Fruit fly (Drosophila melanogaster) whole organism, adult: ENCODE results near the gene Mical.

Source experiments
- CG11617 ChIP-seq: fragments of 200-800 bp; sonication (Bioruptor generic); optimal IDR thresholded peaks from 2 replicates; lab custom pipeline; 2017; ENCODE audit warnings: mild to moderate bottlenecking, missing biosample characterization, missing genetic modification reagents, missing genetic modification characterization
- CG12768 ChIP-seq: fragments of 200-800 bp; sonication (Bioruptor generic); optimal IDR thresholded peaks from 2 replicates; lab custom pipeline; 2017; ENCODE audit warnings: missing biosample characterization, missing genetic modification characterization, mild to moderate bottlenecking, moderate library complexity, missing genetic modification reagents
- CG14711 ChIP-seq: fragments of 200-800 bp; sonication (Bioruptor generic); optimal IDR thresholded peaks from 2 replicates; lab custom pipeline; 2018; ENCODE audit warnings: missing biosample characterization, mild to moderate bottlenecking, missing genetic modification characterization, moderate library complexity
- CG1620 ChIP-seq: fragments of 200-800 bp; sonication (Bioruptor generic); optimal IDR thresholded peaks from 2 replicates; lab custom pipeline; 2016; ENCODE audit warnings: missing biosample characterization, missing genetic modification characterization
- CG33017 ChIP-seq: fragments of 200-800 bp; sonication (Bioruptor generic); optimal IDR thresholded peaks from 2 replicates; lab custom pipeline; 2018; ENCODE audit warnings: missing biosample characterization, mild to moderate bottlenecking, missing genetic modification characterization, moderate library complexity
- CG5204 ChIP-seq: fragments of 200-800 bp; sonication (Bioruptor generic); optimal IDR thresholded peaks from 2 replicates; lab custom pipeline; 2016; ENCODE audit warnings: missing biosample characterization, missing genetic modification characterization
- CG7045 ChIP-seq: fragments of 200-800 bp; sonication (Bioruptor generic); optimal IDR thresholded peaks from 2 replicates; lab custom pipeline; 2017; ENCODE audit warnings: missing biosample characterization, mild to moderate bottlenecking, missing genetic modification characterization
- CG7101 ChIP-seq: fragments of 200-800 bp; sonication (Bioruptor generic); optimal IDR thresholded peaks from 2 replicates; lab custom pipeline; 2018; ENCODE audit warnings: missing biosample characterization, mild to moderate bottlenecking, missing genetic modification characterization, moderate library complexity
- Clk ChIP-seq: fragments of 200-800 bp; sonication (Bioruptor generic); optimal IDR thresholded peaks from 2 replicates; lab custom pipeline; 2017; ENCODE audit warnings: missing biosample characterization, missing genetic modification characterization
- Crg-1 ChIP-seq: fragments of 200-800 bp; sonication (Bioruptor generic); optimal IDR thresholded peaks from 2 replicates; lab custom pipeline; 2016; ENCODE audit warnings: missing biosample characterization, missing genetic modification characterization
- Hr96 ChIP-seq: fragments of 200-800 bp; sonication (Bioruptor generic); optimal IDR thresholded peaks from 2 replicates; lab custom pipeline; 2016; ENCODE audit warnings: missing biosample characterization, missing genetic modification characterization
- Mnt ChIP-seq: fragments of 200-800 bp; sonication (Bioruptor generic); optimal IDR thresholded peaks from 2 replicates; lab custom pipeline; 2016; ENCODE audit warnings: missing biosample characterization, mild to moderate bottlenecking, missing genetic modification characterization
- bab1 ChIP-seq: fragments of 200-800 bp; sonication (Bioruptor generic); optimal IDR thresholded peaks from 3 replicates; lab custom pipeline; 2019; ENCODE audit warnings: missing biosample characterization, mild to moderate bottlenecking, missing genetic modification characterization, moderate library complexity
- cic ChIP-seq: fragments of 200-800 bp; sonication (Bioruptor generic); optimal IDR thresholded peaks from 2 replicates; lab custom pipeline; 2017; ENCODE audit warnings: missing biosample characterization, mild to moderate bottlenecking, missing genetic modification characterization, moderate library complexity
- cnc ChIP-seq, 2 experiments: fragments of >200 bp; optimal IDR thresholded peaks; 2 replicates each; lab custom pipeline; 2017
- kay ChIP-seq: fragments of 200-800 bp; sonication (Bioruptor generic); peaks from one replicate; lab custom pipeline; 2016; ENCODE audit warnings: missing biosample characterization, missing genetic modification characterization, borderline replicate concordance
- ovo ChIP-seq: fragments of 200-800 bp; sonication (Bioruptor generic); optimal IDR thresholded peaks from 2 replicates; lab custom pipeline; 2016; ENCODE audit warnings: missing biosample characterization, missing genetic modification characterization
- pad ChIP-seq: fragments of 200-800 bp; sonication (Bioruptor generic); optimal IDR thresholded peaks from 3 replicates; lab custom pipeline; 2017; ENCODE audit warnings: missing biosample characterization, missing genetic modification characterization, mild to moderate bottlenecking, moderate library complexity, missing genetic modification reagents
- tj ChIP-seq: fragments of 200-800 bp; sonication (Bioruptor generic); optimal IDR thresholded peaks from 3 replicates; lab custom pipeline; 2017; ENCODE audit warnings: missing biosample characterization, mild to moderate bottlenecking, missing genetic modification characterization, moderate library complexity
- toe ChIP-seq: fragments of 200-800 bp; sonication (Bioruptor generic); optimal IDR thresholded peaks from 2 replicates; lab custom pipeline; 2016; ENCODE audit warnings: missing biosample characterization, missing genetic modification characterization

Mical gene

dm6 chr3R:10042664-10043372 is at the start of gene Mical, which contains the start of gene CG3909:
Mical (minus strand) TSS chr3R:10042895.
CG3909 (plus strand) TSS chr3R:10043270.
- no peak for TF ChIP-seq toe (GFP tag; lab: Kevin White, UChicago)
- TF ChIP-seq CG7101 (tag; lab: Kevin White, UChicago) = peak; percentile 95
- peak; percentile 75 for TF ChIP-seq CG12768 (GFP tag; lab: Kevin White, UChicago)
- TF ChIP-seq cic (GFP tag; lab: Kevin White, UChicago) = peak; percentile 19
- TF ChIP-seq CG5204 (GFP tag; lab: Kevin White, UChicago) = no peak
- peak; percentile 87 for TF ChIP-seq CG7045 (GFP tag; lab: Kevin White, UChicago)
- TF ChIP-seq tj = peak; percentile 53
- no peak for TF ChIP-seq kay (GFP tag; lab: Kevin White, UChicago)
- TF ChIP-seq pad (GFP tag; lab: Kevin White, UChicago) = peak; percentile 67
- TF ChIP-seq cnc (optimal IDR thresholded peaks at IDR 0.05; lab: Kevin White, UChicago) = no peak
- peak; percentile 76 for TF ChIP-seq bab1 (GFP tag; lab: Kevin White, UChicago)
- peak; percentile 84 for TF ChIP-seq CG11617 (GFP tag; lab: Kevin White, UChicago)
- peak; percentile 48 for TF ChIP-seq CG1620
- peak; percentile 91 for TF ChIP-seq CG14711 (tag; lab: Kevin White, UChicago)
- TF ChIP-seq Crg-1 (GFP tag; lab: Kevin White, UChicago) = peak; percentile 75
- TF ChIP-seq Hr96 (GFP tag; lab: Kevin White, UChicago) = no peak
- TF ChIP-seq Mnt (GFP tag; lab: Kevin White, UChicago) = peak; percentile 36
- TF ChIP-seq Clk (GFP tag; lab: Kevin White, UChicago) = peak; percentile 52
- peak; percentile 42 for TF ChIP-seq ovo (GFP tag; lab: Kevin White, UChicago)
- TF ChIP-seq CG33017 (tag; lab: Kevin White, UChicago) = peak; percentile 94

- TF ChIP-seq cnc (optimal IDR thresholded peaks at IDR 0.05; lab: Kevin White, UChicago) (no peak), CG1620 (no peak), kay (GFP tag; lab: Kevin White, UChicago) (peak; percentile 95)
These were observed 48.8 kb upstream of the Mical start for dm6 chr3R:10091513-10091912.

- TF ChIP-seq CG5204 (GFP tag; lab: Kevin White, UChicago) (no peak), Clk (GFP tag; lab: Kevin White, UChicago) (no peak), CG14711 (tag; lab: Kevin White, UChicago) (no peak), cic (GFP tag; lab: Kevin White, UChicago) (peak; percentile 42)
These were observed 48.2 kb upstream of the Mical start for dm6 chr3R:10090906-10091305.

dm6 chr3R:10089171-10089664 is 46.5 kb upstream of the Mical start:
- TF ChIP-seq pad (GFP tag; lab: Kevin White, UChicago) (peak; percentile 67), CG5204 (GFP tag; lab: Kevin White, UChicago) (no peak), CG11617 (GFP tag; lab: Kevin White, UChicago) (no peak), Clk (GFP tag; lab: Kevin White, UChicago) (peak; percentile 48), Mnt (GFP tag; lab: Kevin White, UChicago) (peak; percentile 78), Hr96 (GFP tag; lab: Kevin White, UChicago) (no peak), CG7101 (tag; lab: Kevin White, UChicago) (peak; percentile 12), CG1620 (no peak), tj (peak; percentile 99), bab1 (GFP tag; lab: Kevin White, UChicago) (no peak), CG14711 (tag; lab: Kevin White, UChicago) (peak; percentile 22), CG12768 (GFP tag; lab: Kevin White, UChicago) (peak; percentile 83), cic (GFP tag; lab: Kevin White, UChicago) (peak; percentile 97), Crg-1 (GFP tag; lab: Kevin White, UChicago) (no peak), CG33017 (tag; lab: Kevin White, UChicago) (peak; percentile 56), CG7045 (GFP tag; lab: Kevin White, UChicago) (no peak), cnc (optimal IDR thresholded peaks at IDR 0.05; lab: Kevin White, UChicago) (peak; percentile 33 to 59), ovo (GFP tag; lab: Kevin White, UChicago) (no peak), kay (GFP tag; lab: Kevin White, UChicago) (no peak), toe (GFP tag; lab: Kevin White, UChicago) (no peak)

- TF ChIP-seq CG1620 (peak; percentile 54), CG7045 (GFP tag; lab: Kevin White, UChicago) (peak; percentile 83), pad (GFP tag; lab: Kevin White, UChicago) (peak; percentile 67), Hr96 (GFP tag; lab: Kevin White, UChicago) (peak; percentile 77), CG5204 (GFP tag; lab: Kevin White, UChicago) (no peak), kay (GFP tag; lab: Kevin White, UChicago) (no peak), cnc (optimal IDR thresholded peaks at IDR 0.05; lab: Kevin White, UChicago) (no peak), ovo (GFP tag; lab: Kevin White, UChicago) (no peak), CG33017 (tag; lab: Kevin White, UChicago) (peak; percentile 67), Clk (GFP tag; lab: Kevin White, UChicago) (peak; percentile 76), CG7101 (tag; lab: Kevin White, UChicago) (peak; percentile 80), CG12768 (GFP tag; lab: Kevin White, UChicago) (peak; percentile 72), CG14711 (tag; lab: Kevin White, UChicago) (peak; percentile 67), bab1 (GFP tag; lab: Kevin White, UChicago) (peak; percentile 27), Mnt (GFP tag; lab: Kevin White, UChicago) (peak; percentile 90), toe (GFP tag; lab: Kevin White, UChicago) (peak; percentile 59), CG11617 (GFP tag; lab: Kevin White, UChicago) (peak; percentile 86), tj (peak; percentile 87), Crg-1 (GFP tag; lab: Kevin White, UChicago) (peak; percentile 17), cic (GFP tag; lab: Kevin White, UChicago) (peak; percentile 84)
These were observed 44.7 kb upstream of the Mical start for dm6 chr3R:10087206-10087927.
